Worm (Caenorhabditis elegans) whole organism, L4/young adult: ENCODE results near the gene pgl-1.

Experiments
- W03F9.2 ChIP-seq: fragments of 150-350 bp; optimal IDR thresholded peaks from 2 replicates; lab custom pipeline; 2014; ENCODE audit warnings: missing biosample characterization, missing genetic modification characterization
- dao-5 ChIP-seq: sonication (generic microtip); optimal IDR thresholded peaks from 2 replicates; lab custom pipeline; 2016; ENCODE audit warnings: missing genotype, missing genetic modification characterization, moderate library complexity, missing compliant biosample characterization
- him-1 ChIP-seq: sonication (generic microtip); optimal IDR thresholded peaks from 2 replicates; lab custom pipeline; 2016; ENCODE audit warnings: missing genotype, missing genetic modification reagents, missing genetic modification characterization, missing compliant biosample characterization

ce11 chrIV:7020630-7021029 lies 43.5 kb upstream of the pgl-1 start:
- no peak for TF ChIP-seq him-1 (tag; lab: Kevin White, UChicago)
- no peak for TF ChIP-seq dao-5 (tag; lab: Kevin White, UChicago)
- no peak for TF ChIP-seq W03F9.2 (tag; lab: Kevin White, UChicago)
